1 fruit fly cellular context compared by ENCODE assay signal in the genomic region with DNA sequence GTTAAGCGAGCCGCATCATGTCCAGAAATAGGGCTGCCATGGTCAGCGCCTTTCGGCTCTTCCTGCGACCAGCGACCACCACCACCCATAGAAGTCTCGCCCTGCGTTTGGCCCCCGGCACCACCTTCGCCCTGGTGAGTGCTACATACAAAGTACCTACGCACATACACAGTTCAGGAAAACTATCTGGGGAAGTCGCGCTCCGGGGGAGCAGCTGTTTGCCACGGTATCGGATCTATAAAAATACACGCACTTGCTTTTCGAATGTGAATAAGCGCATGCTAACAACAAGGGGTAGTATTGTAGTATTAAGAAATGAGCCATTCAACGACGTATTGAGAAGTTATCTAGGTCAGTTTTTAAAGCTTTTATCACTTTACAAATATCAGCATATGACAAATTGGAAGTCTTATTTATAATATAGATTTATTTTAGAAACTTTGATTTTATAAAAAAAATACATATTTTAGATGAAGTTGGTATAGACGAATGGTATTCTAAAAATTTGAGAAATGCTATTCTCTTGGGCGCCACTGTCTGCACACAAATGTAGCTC.
TF ChIP-seq lines count a peak whose summit lies in the region.

No protein-coding gene starts in this region.

TF ChIP-seq in whole organism, embryonic, 481 proteins besides CTCF, POLR2A, EP300 and RAD21 (continued from another document and continues in another):
- TF ChIP-seq slou (GFP tag; optimal IDR thresholded peaks at IDR 0.05; lab: Kevin White, UChicago), result no peak
- no peak for TF ChIP-seq ato (GFP tag; IDR thresholded peaks at IDR 0.05; lab: Robert Waterston, UW; ENCODE audit: partially characterized antibody)
- no peak for TF ChIP-seq tna (GFP tag; IDR thresholded peaks at IDR 0.05; lab: Robert Waterston, UW; ENCODE audit: partially characterized antibody)
- no peak for TF ChIP-seq Atf-2 (GFP tag; optimal IDR thresholded peaks at IDR 0.05; lab: Kevin White, UChicago)
- TF ChIP-seq hkb (optimal IDR thresholded peaks at IDR 0.05; lab: Kevin White, UChicago), result no peak
- peak; percentile 45; the same call in 1 of the 2 replicates for TF ChIP-seq hkb (GFP tag; IDR thresholded peaks at IDR 0.05; lab: Robert Waterston, UW)
- no peak for TF ChIP-seq mld (GFP tag; IDR thresholded peaks at IDR 0.05; lab: Robert Waterston, UW; ENCODE audit: partially characterized antibody)
- TF ChIP-seq tap (tag; optimal IDR thresholded peaks at IDR 0.05; lab: Kevin White, UChicago), result peak; percentile 42
- no peak for TF ChIP-seq CG18476 (GFP tag; optimal IDR thresholded peaks at IDR 0.05; lab: Kevin White, UChicago)
- peak; percentile 84 for TF ChIP-seq CG31441 (GFP tag; IDR thresholded peaks at IDR 0.05; lab: Robert Waterston, UW)
- TF ChIP-seq Ets97D (GFP tag; optimal IDR thresholded peaks at IDR 0.05; lab: Kevin White, UChicago), result no peak
- no peak for TF ChIP-seq CG17568 (GFP tag; optimal IDR thresholded peaks at IDR 0.05; lab: Kevin White, UChicago)
- no peak for TF ChIP-seq toy (GFP tag; IDR thresholded peaks at IDR 0.05; lab: Robert Waterston, UW)
- no peak for TF ChIP-seq btn (GFP tag; optimal IDR thresholded peaks at IDR 0.05; lab: Kevin White, UChicago)
- TF ChIP-seq Fer3 (tag; optimal IDR thresholded peaks at IDR 0.05; lab: Kevin White, UChicago), result peak; percentile 55
- no peak for TF ChIP-seq dan (GFP tag; IDR thresholded peaks at IDR 0.05; lab: Robert Waterston, UW)
- TF ChIP-seq Scr (GFP tag; IDR thresholded peaks at IDR 0.05; lab: Robert Waterston, UW; ENCODE audit: partially characterized antibody), result no peak
- no peak for TF ChIP-seq vfl (GFP tag; optimal IDR thresholded peaks at IDR 0.05; lab: Kevin White, UChicago)
- no peak for TF ChIP-seq dm (GFP tag; optimal IDR thresholded peaks at IDR 0.05; lab: Kevin White, UChicago)
- no peak for TF ChIP-seq klu (GFP tag; IDR thresholded peaks at IDR 0.05; lab: Robert Waterston, UW)
- TF ChIP-seq tup (GFP tag; optimal IDR thresholded peaks at IDR 0.05; lab: Kevin White, UChicago), result no peak
- TF ChIP-seq exex (tag; optimal IDR thresholded peaks at IDR 0.05; lab: Kevin White, UChicago), result no peak
- peak; percentile 55 for TF ChIP-seq CG17328 (GFP tag; IDR thresholded peaks at IDR 0.05; lab: Robert Waterston, UW)
- TF ChIP-seq Stat92E (GFP tag; optimal IDR thresholded peaks at IDR 0.05; lab: Kevin White, UChicago), result no peak
- TF ChIP-seq dpn (GFP tag; optimal IDR thresholded peaks at IDR 0.05; lab: Kevin White, UChicago), result peak in 1 of 2 experiments; percentile 35
- peak; percentile 45 for TF ChIP-seq Nf-YB (GFP tag; optimal IDR thresholded peaks at IDR 0.05; lab: Kevin White, UChicago)
- TF ChIP-seq CG12155 (GFP tag; optimal IDR thresholded peaks at IDR 0.05; lab: Kevin White, UChicago), result no peak
- no peak for TF ChIP-seq schlank (tag; optimal IDR thresholded peaks at IDR 0.05; lab: Kevin White, UChicago)
- no peak for TF ChIP-seq gsb (GFP tag; IDR thresholded peaks at IDR 0.05; lab: Robert Waterston, UW)
- no peak for TF ChIP-seq Lhr (GFP tag; optimal IDR thresholded peaks at IDR 0.05; lab: Kevin White, UChicago)
- peak; percentile 47 for TF ChIP-seq CG11723 (GFP tag; optimal IDR thresholded peaks at IDR 0.05; lab: Kevin White, UChicago)
- TF ChIP-seq CG17612 (GFP tag; IDR thresholded peaks at IDR 0.05; lab: Robert Waterston, UW), result no peak
- peak; percentile 52 for TF ChIP-seq CG9437 (GFP tag; optimal IDR thresholded peaks at IDR 0.05; lab: Kevin White, UChicago)
- peak; percentile 28 for TF ChIP-seq CG13775 (GFP tag; optimal IDR thresholded peaks at IDR 0.05; lab: Kevin White, UChicago)
- TF ChIP-seq cas (GFP tag; IDR thresholded peaks at IDR 0.05; lab: Robert Waterston, UW), result no peak
- peak; percentile 51 for TF ChIP-seq CG9727 (GFP tag; optimal IDR thresholded peaks at IDR 0.05; lab: Kevin White, UChicago)
- TF ChIP-seq bigmax (GFP tag; optimal IDR thresholded peaks at IDR 0.05; lab: Kevin White, UChicago), result no peak
- no peak for TF ChIP-seq Hey (tag; optimal IDR thresholded peaks at IDR 0.05; lab: Kevin White, UChicago)
- TF ChIP-seq CG3995 (GFP tag; optimal IDR thresholded peaks at IDR 0.05; lab: Kevin White, UChicago), result no peak
- TF ChIP-seq CG12659 (GFP tag; optimal IDR thresholded peaks at IDR 0.05; lab: Kevin White, UChicago), result peak; percentile 48
- TF ChIP-seq NFAT (GFP tag; IDR thresholded peaks at IDR 0.05; lab: Robert Waterston, UW), result no peak
- TF ChIP-seq Jarid2 (GFP tag; optimal IDR thresholded peaks at IDR 0.05; lab: Kevin White, UChicago), result peak; percentile 6
- no peak for TF ChIP-seq Rx (GFP tag; IDR thresholded peaks at IDR 0.05; lab: Robert Waterston, UW)
- no peak for TF ChIP-seq repo (GFP tag; optimal IDR thresholded peaks at IDR 0.05; lab: Kevin White, UChicago)
- TF ChIP-seq D19B (GFP tag; optimal IDR thresholded peaks at IDR 0.05; lab: Kevin White, UChicago), result no peak
- peak; percentile 5 for TF ChIP-seq Six4 (GFP tag; optimal IDR thresholded peaks at IDR 0.05; lab: Kevin White, UChicago)
- TF ChIP-seq CG10321 (GFP tag; IDR thresholded peaks at IDR 0.05; lab: Robert Waterston, UW), result no peak
- TF ChIP-seq Dll (GFP tag; IDR thresholded peaks at IDR 0.05; lab: Robert Waterston, UW; ENCODE audit: partially characterized antibody), result no peak
- peak; percentile 62; the same call in 1 of the 2 replicates for TF ChIP-seq CG32532 (GFP tag; IDR thresholded peaks at IDR 0.05; lab: Robert Waterston, UW)
- TF ChIP-seq CG4328 (GFP tag; optimal IDR thresholded peaks at IDR 0.05; lab: Kevin White, UChicago), result no peak
- peak; percentile 64 for TF ChIP-seq CG10979 (tag; optimal IDR thresholded peaks at IDR 0.05; lab: Kevin White, UChicago)
- peak; percentile 34; the same call in 1 of the 2 replicates for TF ChIP-seq seq (GFP tag; IDR thresholded peaks at IDR 0.05; lab: Robert Waterston, UW)
- TF ChIP-seq CG34422 (GFP tag; IDR thresholded peaks at IDR 0.05; lab: Robert Waterston, UW), result 0 out of 3 replicates have a peak, but pooled peaks have one; percentile 19
- TF ChIP-seq CG10431 (GFP tag; optimal IDR thresholded peaks at IDR 0.05; lab: Kevin White, UChicago), result peak; percentile 37
- TF ChIP-seq Doc2 (GFP tag; IDR thresholded peaks at IDR 0.05; lab: Robert Waterston, UW), result no peak
- TF ChIP-seq CG10959 (GFP tag; IDR thresholded peaks at IDR 0.05; lab: Robert Waterston, UW), result no peak
- no peak for TF ChIP-seq crc (GFP tag; optimal IDR thresholded peaks at IDR 0.05; lab: Kevin White, UChicago)
- peak; percentile 35; the same call in 1 of the 3 replicates for TF ChIP-seq ken (GFP tag; IDR thresholded peaks at IDR 0.05; lab: Robert Waterston, UW)
- TF ChIP-seq CG5180 (GFP tag; optimal IDR thresholded peaks at IDR 0.05; lab: Kevin White, UChicago), result peak; percentile 12
- TF ChIP-seq CG7745 (tag; optimal IDR thresholded peaks at IDR 0.05; lab: Kevin White, UChicago), result no peak
- peak; percentile 73 for TF ChIP-seq CG12391 (tag; optimal IDR thresholded peaks at IDR 0.05; lab: Kevin White, UChicago)
- no peak for TF ChIP-seq CG1024 (GFP tag; IDR thresholded peaks at IDR 0.05; lab: Robert Waterston, UW)
- TF ChIP-seq caup (GFP tag; optimal IDR thresholded peaks at IDR 0.05; lab: Kevin White, UChicago; ENCODE audit: severe bottlenecking), result peak; percentile 3
- no peak for TF ChIP-seq Elba2 (GFP tag; optimal IDR thresholded peaks at IDR 0.05; lab: Kevin White, UChicago)
- no peak for TF ChIP-seq stwl (tag; optimal IDR thresholded peaks at IDR 0.05; lab: Kevin White, UChicago)
- peak; percentile 41 for TF ChIP-seq CG10147 (GFP tag; optimal IDR thresholded peaks at IDR 0.05; lab: Kevin White, UChicago)
- no peak for TF ChIP-seq shn (GFP tag; optimal IDR thresholded peaks at IDR 0.05; lab: Kevin White, UChicago)
- TF ChIP-seq prd (optimal IDR thresholded peaks at IDR 0.05; lab: Kevin White, UChicago), result no peak
- peak; percentile 48; the same call in 2 of the 3 replicates for TF ChIP-seq prd (GFP tag; IDR thresholded peaks at IDR 0.05; lab: Robert Waterston, UW)
- TF ChIP-seq BtbVII (GFP tag; optimal IDR thresholded peaks at IDR 0.05; lab: Kevin White, UChicago), result peak; percentile 49
- peak; percentile 72 for TF ChIP-seq CG17361 (GFP tag; IDR thresholded peaks at IDR 0.05; lab: Robert Waterston, UW)
- TF ChIP-seq Taf1 (GFP tag; IDR thresholded peaks at IDR 0.05; lab: Robert Waterston, UW), result 0 out of 2 replicates have a peak, but pooled peaks have one; percentile 8
- peak; percentile 76 for TF ChIP-seq dmrt99B (tag; optimal IDR thresholded peaks at IDR 0.05; lab: Kevin White, UChicago)
- no peak for TF ChIP-seq CG6654 (GFP tag; optimal IDR thresholded peaks at IDR 0.05; lab: Kevin White, UChicago)
- TF ChIP-seq CG34376 (GFP tag; optimal IDR thresholded peaks at IDR 0.05; lab: Kevin White, UChicago), result no peak
- no peak for TF ChIP-seq al (GFP tag; IDR thresholded peaks at IDR 0.05; lab: Robert Waterston, UW)
- no peak for TF ChIP-seq CHES-1-like (GFP tag; optimal IDR thresholded peaks at IDR 0.05; lab: Kevin White, UChicago)
- no peak for TF ChIP-seq CG9215 (GFP tag; IDR thresholded peaks at IDR 0.05; lab: Robert Waterston, UW)
- peak; percentile 68 for TF ChIP-seq D19A (tag; optimal IDR thresholded peaks at IDR 0.05; lab: Kevin White, UChicago)
- TF ChIP-seq B-H1 (GFP tag; IDR thresholded peaks at IDR 0.05; lab: Robert Waterston, UW), result no peak
- TF ChIP-seq ATbp (GFP tag; optimal IDR thresholded peaks at IDR 0.05; lab: Kevin White, UChicago), result peak; percentile 57
- no peak for TF ChIP-seq sim (GFP tag; IDR thresholded peaks at IDR 0.05; lab: Robert Waterston, UW)
- no peak for TF ChIP-seq zfh2 (GFP tag; optimal IDR thresholded peaks at IDR 0.05; lab: Kevin White, UChicago)
- no peak for TF ChIP-seq ERR (GFP tag; optimal IDR thresholded peaks at IDR 0.05; lab: Kevin White, UChicago)
- TF ChIP-seq chinmo (GFP tag; IDR thresholded peaks at IDR 0.05; lab: Robert Waterston, UW; ENCODE audit: partially characterized antibody), result 0 out of 4 replicates have a peak, but pooled peaks have one; percentile 58
- peak; percentile 43; the same call in 1 of the 2 replicates for TF ChIP-seq slbo (GFP tag; IDR thresholded peaks at IDR 0.05; lab: Robert Waterston, UW)
- TF ChIP-seq CG14965 (GFP tag; optimal IDR thresholded peaks at IDR 0.05; lab: Kevin White, UChicago; ENCODE audit: borderline replicate concordance), result no peak
- peak; percentile 37 for TF ChIP-seq CG17359 (tag; optimal IDR thresholded peaks at IDR 0.05; lab: Kevin White, UChicago)
- TF ChIP-seq TFAM (GFP tag; optimal IDR thresholded peaks at IDR 0.05; lab: Kevin White, UChicago), result no peak
- TF ChIP-seq CG15479 (GFP tag; optimal IDR thresholded peaks at IDR 0.05; lab: Kevin White, UChicago), result no peak
- TF ChIP-seq eyg (GFP tag; optimal IDR thresholded peaks at IDR 0.05; lab: Kevin White, UChicago), result no peak
- TF ChIP-seq en (GFP tag; optimal IDR thresholded peaks at IDR 0.05; lab: Kevin White, UChicago), result no peak
- no peak for TF ChIP-seq zen2 (GFP tag; IDR thresholded peaks at IDR 0.05; lab: Robert Waterston, UW; ENCODE audit: partially characterized antibody)
- TF ChIP-seq cad (GFP tag; optimal IDR thresholded peaks at IDR 0.05; lab: Kevin White, UChicago), result no peak
- no peak for TF ChIP-seq Mes4 (GFP tag; optimal IDR thresholded peaks at IDR 0.05; lab: Kevin White, UChicago)
- TF ChIP-seq CG8089 (GFP tag; optimal IDR thresholded peaks at IDR 0.05; lab: Kevin White, UChicago), result no peak
- 0 out of 2 replicates have a peak, but pooled peaks have one; percentile 20 for TF ChIP-seq wor (GFP tag; IDR thresholded peaks at IDR 0.05; lab: Robert Waterston, UW)
- TF ChIP-seq Chrac-16 (GFP tag; optimal IDR thresholded peaks at IDR 0.05; lab: Kevin White, UChicago), result peak; percentile 12
- TF ChIP-seq Optix (GFP tag; IDR thresholded peaks at IDR 0.05; lab: Robert Waterston, UW), result no peak
- TF ChIP-seq CG15011 (GFP tag; optimal IDR thresholded peaks at IDR 0.05; lab: Kevin White, UChicago), result no peak
- no peak for TF ChIP-seq CG42726 (GFP tag; IDR thresholded peaks at IDR 0.05; lab: Robert Waterston, UW; ENCODE audit: partially characterized antibody)
- peak; percentile 77 for TF ChIP-seq Oli (tag; optimal IDR thresholded peaks at IDR 0.05; lab: Kevin White, UChicago)
- TF ChIP-seq CG13123 (GFP tag; optimal IDR thresholded peaks at IDR 0.05; lab: Kevin White, UChicago), result no peak
- no peak for TF ChIP-seq CG31388 (GFP tag; optimal IDR thresholded peaks at IDR 0.05; lab: Kevin White, UChicago)
- TF ChIP-seq jumu (GFP tag; optimal IDR thresholded peaks at IDR 0.05; lab: Kevin White, UChicago), result no peak
- no peak for TF ChIP-seq CG34224 (GFP tag; IDR thresholded peaks at IDR 0.05; lab: Robert Waterston, UW; ENCODE audit: partially characterized antibody)
- peak; percentile 72 for TF ChIP-seq PHDP (tag; optimal IDR thresholded peaks at IDR 0.05; lab: Kevin White, UChicago)
- TF ChIP-seq H15 (GFP tag; IDR thresholded peaks at IDR 0.05; lab: Robert Waterston, UW), result no peak
- TF ChIP-seq ase (GFP tag; IDR thresholded peaks at IDR 0.05; lab: Robert Waterston, UW), result no peak
- TF ChIP-seq CG7987 (GFP tag; optimal IDR thresholded peaks at IDR 0.05; lab: Kevin White, UChicago), result no peak
- no peak for TF ChIP-seq CG3163 (GFP tag; optimal IDR thresholded peaks at IDR 0.05; lab: Kevin White, UChicago)
- TF ChIP-seq CG8478 (optimal IDR thresholded peaks at IDR 0.05; lab: Kevin White, UChicago), result no peak
- TF ChIP-seq da (GFP tag; optimal IDR thresholded peaks at IDR 0.05; lab: Kevin White, UChicago), result no peak
- TF ChIP-seq lbe (GFP tag; optimal IDR thresholded peaks at IDR 0.05; lab: Kevin White, UChicago), result no peak
- TF ChIP-seq trh (GFP tag; optimal IDR thresholded peaks at IDR 0.05; lab: Kevin White, UChicago), result no peak
- TF ChIP-seq CG3281 (GFP tag; optimal IDR thresholded peaks at IDR 0.05; lab: Kevin White, UChicago), result peak; percentile 65
- TF ChIP-seq CG2712 (tag; optimal IDR thresholded peaks at IDR 0.05; lab: Kevin White, UChicago), result peak; percentile 81
- no peak for TF ChIP-seq cato (GFP tag; optimal IDR thresholded peaks at IDR 0.05; lab: Kevin White, UChicago; ENCODE audit: borderline replicate concordance)
- peak; percentile 66 for TF ChIP-seq CG17385 (GFP tag; optimal IDR thresholded peaks at IDR 0.05; lab: Kevin White, UChicago)
- TF ChIP-seq kni (GFP tag; optimal IDR thresholded peaks at IDR 0.05; lab: Kevin White, UChicago), result no peak
- no peak for TF ChIP-seq CG2889 (GFP tag; IDR thresholded peaks at IDR 0.05; lab: Robert Waterston, UW)
- TF ChIP-seq CG4820 (GFP tag; optimal IDR thresholded peaks at IDR 0.05; lab: Kevin White, UChicago), result no peak
- peak; percentile 4 for TF ChIP-seq nom (GFP tag; optimal IDR thresholded peaks at IDR 0.05; lab: Kevin White, UChicago)
- peak in 1 of 3 experiments; percentile 43 for TF ChIP-seq lola (GFP tag; optimal IDR thresholded peaks at IDR 0.05; lab: Kevin White, UChicago)
- 0 out of 3 replicates have a peak, but pooled peaks have one; percentile 53 for TF ChIP-seq dysf (GFP tag; IDR thresholded peaks at IDR 0.05; lab: Robert Waterston, UW)
- peak; percentile 44 for TF ChIP-seq salm (tag; optimal IDR thresholded peaks at IDR 0.05; lab: Kevin White, UChicago)
